Worm (Caenorhabditis elegans): ENCODE results near the gene tbx-39.

Gene tbx-39

ce11 chrIV:15321279-15321678 is 2.4 kb upstream of the tbx-39 start, which contains the start of gene Y73F8A.15:
Gene Y73F8A.15, plus strand, starts transcription at chrIV:15321579.
- TF ChIP-seq W03F9.2 (tag; optimal IDR thresholded peaks at IDR 0.05) (no peak), him-1 (tag; optimal IDR thresholded peaks at IDR 0.05) (no peak), dao-5 (tag; optimal IDR thresholded peaks at IDR 0.05) (no peak)

ce11 chrIV:15328092-15328491 is 4.4 kb downstream of the tbx-39 start, which contains the start of gene tbx-40:
Gene tbx-40, minus strand, starts transcription at chrIV:15328192.
- TF ChIP-seq W03F9.2 (tag; optimal IDR thresholded peaks at IDR 0.05) (no peak), him-1 (tag; optimal IDR thresholded peaks at IDR 0.05) (no peak), dao-5 (tag; optimal IDR thresholded peaks at IDR 0.05) (no peak)

- TF ChIP-seq W03F9.2 (tag; optimal IDR thresholded peaks at IDR 0.05) (no peak), him-1 (tag; optimal IDR thresholded peaks at IDR 0.05) (no peak), dao-5 (tag; optimal IDR thresholded peaks at IDR 0.05) (no peak)
Measured at ce11 chrIV:15336778-15337177, 13.1 kb downstream of the tbx-39 start, which contains the start of gene irld-59. Gene irld-59, plus strand, starts transcription at chrIV:15337078.

ce11 chrIV:15361244-15361643 is 37.6 kb downstream of the tbx-39 start, which contains the start of gene cpna-4:
Gene cpna-4, plus strand, starts transcription at chrIV:15361544.
- TF ChIP-seq him-1 (tag; optimal IDR thresholded peaks at IDR 0.05): no peak
- TF ChIP-seq W03F9.2 (tag; optimal IDR thresholded peaks at IDR 0.05): no peak
- no peak for TF ChIP-seq dao-5 (tag; optimal IDR thresholded peaks at IDR 0.05)

ce11 chrIV:15361884-15362283 is 38.2 kb downstream of the tbx-39 start:
- TF ChIP-seq him-1 (tag; optimal IDR thresholded peaks at IDR 0.05): no peak
- TF ChIP-seq dao-5 (tag; optimal IDR thresholded peaks at IDR 0.05): no peak
- no peak for TF ChIP-seq W03F9.2 (tag; optimal IDR thresholded peaks at IDR 0.05)

Data from whole organism, L4/young adult.